Worm (Caenorhabditis elegans): ENCODE results near the gene col-148.

col-148 gene

DNA sequence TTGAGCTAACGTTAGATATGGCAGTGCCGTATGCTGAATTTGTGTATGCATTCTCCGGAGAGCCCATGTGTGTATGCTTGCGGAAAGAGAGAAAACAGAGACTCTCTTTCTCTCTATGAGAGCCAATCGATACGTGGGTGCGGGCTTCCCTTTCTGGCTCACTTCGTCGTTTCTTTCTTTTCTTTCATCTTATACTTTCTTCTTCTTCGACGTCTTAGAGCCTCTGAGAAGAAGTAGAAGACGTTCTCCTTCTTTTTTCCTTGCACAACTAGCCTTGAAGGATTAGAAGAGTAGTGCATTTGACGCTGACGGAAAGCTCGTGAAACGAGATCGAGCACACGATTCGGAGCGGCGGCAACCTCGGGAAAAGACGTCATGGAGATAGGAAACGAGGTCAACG, 32.3 kb downstream of the col-148 start (continued):
- TF ChIP-seq lin-39 (tag; optimal IDR thresholded peaks at IDR 0.05) (no peak), sup-37 (GFP tag; optimal IDR thresholded peaks at IDR 0.05) (no peak), sptf-1 (tag; optimal IDR thresholded peaks at IDR 0.05) (no peak), lsy-2 (tag; optimal IDR thresholded peaks at IDR 0.05) (peak; percentile 6 to 57), ceh-8 (GFP tag; optimal IDR thresholded peaks at IDR 0.05) (no peak), grh-1 (GFP tag; IDR thresholded peaks at IDR 0.05) (no peak), irx-1 (tag; optimal IDR thresholded peaks at IDR 0.05) (peak; percentile 32), dsc-1 (tag; optimal IDR thresholded peaks at IDR 0.05) (no peak), nhr-28 (tag; optimal IDR thresholded peaks at IDR 0.05) (no peak), aly-2 (tag; optimal IDR thresholded peaks at IDR 0.05) (no peak), lir-3 (tag; optimal IDR thresholded peaks at IDR 0.05; ENCODE audit: poor library complexity) (no peak), ztf-4 (tag; optimal IDR thresholded peaks at IDR 0.05) (peak; percentile 1), dpl-1 (GFP tag; optimal IDR thresholded peaks at IDR 0.05) (peak in 1 of 3 experiments; percentile 0), mab-9 (GFP tag; IDR thresholded peaks at IDR 0.05) (0 out of 2 replicates have a peak, but pooled peaks have one; percentile 44), nhr-71 (tag; optimal IDR thresholded peaks at IDR 0.05) (peak; percentile 56), pag-3 (tag; optimal IDR thresholded peaks at IDR 0.05; ENCODE audit: borderline replicate concordance, insufficient read depth) (no peak), tlp-1 (tag; optimal IDR thresholded peaks at IDR 0.05) (no peak), nhr-19 (GFP tag; conservative IDR thresholded peaks at IDR 0.05) (no peak), mdl-1 (tag; optimal IDR thresholded peaks at IDR 0.05) (no peak), fkh-10 (GFP tag; optimal IDR thresholded peaks at IDR 0.05) (peak; percentile 80), jun-1 (tag; optimal IDR thresholded peaks at IDR 0.05) (peak; percentile 33), aha-1 (tag; optimal IDR thresholded peaks at IDR 0.05) (no peak), F16B12.6 (tag; optimal IDR thresholded peaks at IDR 0.05) (no peak), zag-1 (tag; optimal IDR thresholded peaks at IDR 0.05) (peak; percentile 53), efl-1 (optimal IDR thresholded peaks at IDR 0.05) (peak; percentile 35 to 41), efl-1 (GFP tag; optimal IDR thresholded peaks at IDR 0.05 in 1 of 2) (no peak), unc-98 (GFP tag; IDR thresholded peaks at IDR 0.05) (no peak), C04F5.9 (tag; optimal IDR thresholded peaks at IDR 0.05) (no peak), ceh-82 (tag; optimal IDR thresholded peaks at IDR 0.05) (peak; percentile 29 to 73 (median 46)), nhr-47 (tag; optimal IDR thresholded peaks at IDR 0.05) (peak; percentile 56), elt-2 (tag; optimal IDR thresholded peaks at IDR 0.05) (no peak), nhr-90 (tag; optimal IDR thresholded peaks at IDR 0.05; ENCODE audit: poor library complexity) (no peak), hlh-4 (tag; optimal IDR thresholded peaks at IDR 0.05) (no peak), sox-4 (tag; optimal IDR thresholded peaks at IDR 0.05) (no peak), nhr-85 (tag) (no peak)

DNA sequence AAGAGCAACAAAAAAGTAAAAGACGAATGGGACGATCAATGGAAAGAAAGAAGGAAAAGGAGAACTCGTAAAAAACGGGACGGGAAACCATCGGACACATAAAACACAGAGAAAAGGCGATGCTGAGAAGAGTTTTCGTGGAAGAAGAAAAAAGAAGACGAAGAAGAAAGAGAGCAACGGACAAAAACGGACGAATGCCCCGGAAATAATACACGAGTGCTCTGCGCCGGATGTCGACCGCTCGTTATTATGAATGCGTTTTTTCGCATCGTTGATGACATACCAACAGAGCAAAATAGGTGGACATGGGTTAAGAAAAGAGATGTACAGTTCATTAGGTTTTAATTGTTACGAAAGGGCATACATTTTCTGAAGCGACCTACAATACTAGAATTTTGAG, 34.1 kb downstream of the col-148 start, which contains the start of gene Y22F5A.11:
Gene Y22F5A.11 (minus strand): TSS at position 28 of the 400 bp plus-strand sequence.
- TF ChIP-seq nhr-76 (tag; optimal IDR thresholded peaks at IDR 0.05) (no peak), xbp-1 (tag; optimal IDR thresholded peaks at IDR 0.05) (no peak), nhr-85 (tag) (no peak), fkh-10 (GFP tag; optimal IDR thresholded peaks at IDR 0.05) (peak; percentile 4), alr-1 (tag; optimal IDR thresholded peaks at IDR 0.05; ENCODE audit: borderline replicate concordance) (no peak), lin-14 (GFP tag; optimal IDR thresholded peaks at IDR 0.05) (peak; percentile 55)

DNA sequence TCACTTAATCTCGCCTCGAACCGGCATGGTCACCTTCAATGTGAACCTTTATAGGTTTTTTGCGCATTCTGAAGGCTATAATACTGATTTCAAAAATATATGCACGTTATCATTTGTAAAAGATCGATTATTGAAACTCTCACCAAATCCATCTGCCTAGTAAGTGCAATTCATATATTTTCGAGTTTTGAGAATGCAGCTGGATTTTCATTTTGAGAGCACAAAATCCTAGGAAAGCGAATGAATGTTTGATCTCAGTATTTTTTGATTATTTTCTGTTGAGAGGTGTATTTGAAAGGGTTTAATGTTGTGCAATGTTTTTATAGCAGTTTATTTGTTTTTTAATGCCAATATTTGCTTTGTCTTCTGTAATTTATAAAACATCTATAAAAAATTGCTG, 34.5 kb downstream of the col-148 start:
- TF ChIP-seq hlh-4 (tag; optimal IDR thresholded peaks at IDR 0.05) = peak; percentile 99
- peak; percentile 39 for TF ChIP-seq fkh-8 (tag; optimal IDR thresholded peaks at IDR 0.05)
- TF ChIP-seq dsc-1 (tag; optimal IDR thresholded peaks at IDR 0.05) = peak; percentile 29
- peak; percentile 43 for TF ChIP-seq nhr-71 (tag; optimal IDR thresholded peaks at IDR 0.05)
- TF ChIP-seq nhr-76 (tag; optimal IDR thresholded peaks at IDR 0.05) = no peak
